Worm (Caenorhabditis elegans) whole organism, dauer: ENCODE measurements around the gene C15B12.3.

Source experiments
- unc-62 ChIP-seq: sonication (generic microtip); optimal IDR thresholded peaks from 2 replicates; lab custom pipeline; 2017; ENCODE audit warnings: missing biosample characterization, missing genetic modification reagents, missing genetic modification characterization

C15B12.3 gene

ce11 chrX:6462479-6462878 lies 4.9 kb downstream of the C15B12.3 start:
- TF ChIP-seq unc-62 = no peak

ce11 chrX:6461729-6462128 lies 5.6 kb downstream of the C15B12.3 start, which contains the start of gene K04E7.1:
Gene K04E7.1, plus strand, starts transcription at chrX:6462029.
- TF ChIP-seq unc-62 = no peak

- TF ChIP-seq unc-62 = no peak
Measured at ce11 chrX:6460123-6460522, 7.2 kb downstream of the C15B12.3 start.

ce11 chrX:6458467-6458866 lies 8.9 kb downstream of the C15B12.3 start:
- TF ChIP-seq unc-62 = no peak

ce11 chrX:6458001-6458400 lies 9.4 kb downstream of the C15B12.3 start:
- no peak for TF ChIP-seq unc-62

- TF ChIP-seq unc-62 = no peak
Measured at ce11 chrX:6456567-6456966, 10.8 kb downstream of the C15B12.3 start, which contains the start of gene pept-1. Gene pept-1, plus strand, starts transcription at chrX:6456872.

- TF ChIP-seq unc-62 = no peak
Measured at ce11 chrX:6455157-6455556, 12.2 kb downstream of the C15B12.3 start, which contains the start of gene nas-33. Gene nas-33, minus strand, starts transcription at chrX:6455257.

- TF ChIP-seq unc-62 = no peak
Measured at ce11 chrX:6450839-6451491, 16.4 kb downstream of the C15B12.3 start, which contains the start of the genes grl-6 and K10C2.6. Gene grl-6, minus strand, starts transcription at chrX:6450939. Gene K10C2.6, plus strand, starts transcription at chrX:6451441.

- TF ChIP-seq unc-62 = no peak
Measured at ce11 chrX:6448866-6449400, 18.4 kb downstream of the C15B12.3 start, which contains the start of gene fah-1. Gene fah-1, minus strand, starts transcription at chrX:6448916.

- no peak for TF ChIP-seq unc-62
Measured at ce11 chrX:6446564-6446963, 20.8 kb downstream of the C15B12.3 start, which contains the start of gene asp-14. Gene asp-14, minus strand, starts transcription at chrX:6446664.

ce11 chrX:6445239-6445638 lies 22.1 kb downstream of the C15B12.3 start:
- TF ChIP-seq unc-62 = no peak

- no peak for TF ChIP-seq unc-62
Measured at ce11 chrX:6443373-6443772, 24.0 kb downstream of the C15B12.3 start, which contains the start of gene K10C2.7. Gene K10C2.7, minus strand, starts transcription at chrX:6443473.

- TF ChIP-seq unc-62 = no peak
Measured at ce11 chrX:6440464-6440863, 26.9 kb downstream of the C15B12.3 start, which contains the start of gene K10C2.14. Gene K10C2.14, minus strand, starts transcription at chrX:6440564.

ce11 chrX:6437545-6437944 lies 29.8 kb downstream of the C15B12.3 start, which contains the start of gene K10C2.8:
Gene K10C2.8, minus strand, starts transcription at chrX:6437645.
- no peak for TF ChIP-seq unc-62

ce11 chrX:6435812-6436211 lies 31.6 kb downstream of the C15B12.3 start:
- TF ChIP-seq unc-62 = no peak

- TF ChIP-seq unc-62 = no peak
Measured at ce11 chrX:6433688-6434087, 33.7 kb downstream of the C15B12.3 start, which contains the start of gene K10C2.2. Gene K10C2.2, minus strand, starts transcription at chrX:6433788.

- TF ChIP-seq unc-62 = no peak
Measured at ce11 chrX:6430510-6430909, 36.9 kb downstream of the C15B12.3 start, which contains the start of gene ctsa-2. Gene ctsa-2, minus strand, starts transcription at chrX:6430610.

ce11 chrX:6429552-6429951 lies 37.8 kb downstream of the C15B12.3 start:
- no peak for TF ChIP-seq unc-62
